Worm (Caenorhabditis elegans): ENCODE data around the gene lips-10.

DNA sequence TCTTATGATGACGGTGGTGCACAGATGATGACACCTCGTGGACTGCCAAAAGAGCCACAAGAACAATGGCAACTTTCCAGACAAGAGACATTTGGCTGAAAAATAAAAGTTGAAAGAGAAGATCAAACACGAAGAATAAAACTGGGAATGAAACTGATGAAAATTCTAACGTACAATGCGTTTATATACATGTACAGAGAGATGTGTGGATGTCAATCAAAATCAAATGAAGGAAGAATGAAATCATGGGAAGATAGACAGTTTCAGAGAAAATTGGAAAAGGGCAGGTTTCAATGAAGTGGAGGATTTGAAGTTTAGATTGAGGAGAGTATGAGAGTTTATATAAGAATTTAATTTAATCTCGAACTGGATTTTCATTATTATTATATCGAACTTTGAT, 39.9 kb upstream of the lips-10 start, which contains the start of gene dod-23:
- TF ChIP-seq hmg-4 (GFP tag; optimal IDR thresholded peaks at IDR 0.05) (no peak), sea-1 (GFP tag; conservative IDR thresholded peaks at IDR 0.05) (no peak), ama-1 (optimal IDR thresholded peaks at IDR 0.05) (no peak), B0310.2 (tag; optimal IDR thresholded peaks at IDR 0.05) (no peak), ets-7 (tag; optimal IDR thresholded peaks at IDR 0.05) (no peak), pes-1 (GFP tag; IDR thresholded peaks at IDR 0.05) (no peak), flt-1 (GFP tag; IDR thresholded peaks at IDR 0.05) (no peak), hnd-1 (tag; optimal IDR thresholded peaks at IDR 0.05) (no peak), tra-4 (tag; optimal IDR thresholded peaks at IDR 0.05) (no peak)
